Fruit fly (Drosophila melanogaster) whole organism, larva: ENCODE data around the gene Cyp313a5.

Experiments used
- noc ChIP-seq: fragments of 200-800 bp; sonication (Bioruptor generic); optimal IDR thresholded peaks from 3 replicates; lab custom pipeline; 2019; ENCODE audit warnings: missing biosample characterization, mild to moderate bottlenecking, missing genetic modification characterization, moderate library complexity

Gene Cyp313a5

dm6 chr3R:12234584-12234983 is at the start of gene Cyp313a5:
Cyp313a5 (minus strand) TSS chr3R:12234684.
- TF ChIP-seq noc (tag; lab: Kevin White, UChicago), result no peak

dm6 chr3R:12280729-12281342 is 46.4 kb upstream of the Cyp313a5 start:
- TF ChIP-seq noc (tag; lab: Kevin White, UChicago), result no peak

- TF ChIP-seq noc (tag; lab: Kevin White, UChicago), result no peak
Observed at dm6 chr3R:12279019-12279418, 44.5 kb upstream of the Cyp313a5 start.

- TF ChIP-seq noc (tag; lab: Kevin White, UChicago), result no peak
Observed at dm6 chr3R:12272826-12273225, 38.3 kb upstream of the Cyp313a5 start, which contains the start of gene Sfp87B. Sfp87B (plus strand) TSS chr3R:12273126.

- TF ChIP-seq noc (tag; lab: Kevin White, UChicago), result no peak
Observed at dm6 chr3R:12270590-12270989, 36.1 kb upstream of the Cyp313a5 start, which contains the start of gene CG17738. CG17738 (plus strand) TSS chr3R:12270890.

dm6 chr3R:12269889-12270403 is 35.5 kb upstream of the Cyp313a5 start:
- no peak for TF ChIP-seq noc (tag; lab: Kevin White, UChicago)

dm6 chr3R:12260669-12261068 is 26.2 kb upstream of the Cyp313a5 start, which contains the start of gene CG44038:
CG44038 (plus strand) TSS chr3R:12260969.
- no peak for TF ChIP-seq noc (tag; lab: Kevin White, UChicago)

- TF ChIP-seq noc (tag; lab: Kevin White, UChicago), result no peak
Observed at dm6 chr3R:12259819-12260218, 25.3 kb upstream of the Cyp313a5 start.

dm6 chr3R:12259013-12259412 is 24.5 kb upstream of the Cyp313a5 start:
- TF ChIP-seq noc (tag; lab: Kevin White, UChicago), result peak; percentile 58

dm6 chr3R:12258437-12258836 is 24.0 kb upstream of the Cyp313a5 start, which contains the start of the genes CG44037 and svp:
CG44037 (plus strand) TSS chr3R:12258737.
svp (plus strand) TSS chr3R:12258737.
- TF ChIP-seq noc (tag; lab: Kevin White, UChicago), result no peak

dm6 chr3R:12253887-12254286 is 19.4 kb upstream of the Cyp313a5 start, which contains the start of gene CG3942:
CG3942 (plus strand) TSS chr3R:12254187.
- TF ChIP-seq noc (tag; lab: Kevin White, UChicago), result no peak

dm6 chr3R:12252457-12253065 is 18.1 kb upstream of the Cyp313a5 start:
- TF ChIP-seq noc (tag; lab: Kevin White, UChicago), result no peak

dm6 chr3R:12251534-12251933 is 17.1 kb upstream of the Cyp313a5 start:
- no peak for TF ChIP-seq noc (tag; lab: Kevin White, UChicago)

- no peak for TF ChIP-seq noc (tag; lab: Kevin White, UChicago)
Observed at dm6 chr3R:12250204-12250603, 15.7 kb upstream of the Cyp313a5 start.

- TF ChIP-seq noc (tag; lab: Kevin White, UChicago), result no peak
Observed at dm6 chr3R:12248243-12248642, 13.8 kb upstream of the Cyp313a5 start.

dm6 chr3R:12244468-12245060 is 10.1 kb upstream of the Cyp313a5 start:
- peak; percentile 70 for TF ChIP-seq noc (tag; lab: Kevin White, UChicago)
